Fruit fly (Drosophila melanogaster): ENCODE data around the gene cdm.

Gene cdm

dm6 chr3R:18171983-18172967 is 11.0 kb downstream of the cdm start (continued):
- TF ChIP-seq Dad (GFP tag; optimal IDR thresholded peaks at IDR 0.05) (peak; percentile 69), CG1233 (GFP tag; optimal IDR thresholded peaks at IDR 0.05) (peak; percentile 93), CG5180 (GFP tag; optimal IDR thresholded peaks at IDR 0.05) (peak; percentile 84), Fer3 (tag; optimal IDR thresholded peaks at IDR 0.05) (peak; percentile 90), az2 (GFP tag; optimal IDR thresholded peaks at IDR 0.05) (peak; percentile 95), so (GFP tag; IDR thresholded peaks at IDR 0.05) (peak; percentile 90), chn (GFP tag; optimal IDR thresholded peaks at IDR 0.05) (peak; percentile 94), CG7839 (tag; optimal IDR thresholded peaks at IDR 0.05) (peak; percentile 95), otp (GFP tag; IDR thresholded peaks at IDR 0.05) (peak; percentile 65; the same call in 2 of the 3 replicates), zfh2 (GFP tag; optimal IDR thresholded peaks at IDR 0.05) (peak; percentile 84), Sin3A (optimal IDR thresholded peaks at IDR 0.05) (no peak), CG7357 (GFP tag; IDR thresholded peaks at IDR 0.05) (peak; percentile 81), CG4404 (GFP tag; IDR thresholded peaks at IDR 0.05) (peak; percentile 84), bcd (GFP tag; optimal IDR thresholded peaks at IDR 0.05) (peak; percentile 93), unpg (GFP tag; optimal IDR thresholded peaks at IDR 0.05) (peak; percentile 93), CG14710 (tag; optimal IDR thresholded peaks at IDR 0.05) (peak; percentile 93), CG1603 (tag; optimal IDR thresholded peaks at IDR 0.05) (no peak), ci (GFP tag; IDR thresholded peaks at IDR 0.05) (peak; percentile 93), CG15269 (tag; optimal IDR thresholded peaks at IDR 0.05) (peak; percentile 94), zf30C (GFP tag; optimal IDR thresholded peaks at IDR 0.05) (peak; percentile 95), BtbVII (GFP tag; optimal IDR thresholded peaks at IDR 0.05) (peak; percentile 92), CG32532 (GFP tag; IDR thresholded peaks at IDR 0.05) (peak; percentile 90), nmo (GFP tag; optimal IDR thresholded peaks at IDR 0.05) (peak; percentile 95), salm (tag; optimal IDR thresholded peaks at IDR 0.05) (peak; percentile 91), sug (tag; optimal IDR thresholded peaks at IDR 0.05) (peak; percentile 89), usp (GFP tag; optimal IDR thresholded peaks at IDR 0.05) (no peak), CG1647 (GFP tag; optimal IDR thresholded peaks at IDR 0.05) (peak; percentile 81), toy (GFP tag; IDR thresholded peaks at IDR 0.05) (0 out of 2 replicates have a peak, but pooled peaks have one; percentile 32), CG11696 (GFP tag; IDR thresholded peaks at IDR 0.05) (peak; percentile 64; the same call in 1 of the 2 replicates), Max (GFP tag; optimal IDR thresholded peaks at IDR 0.05) (peak; percentile 93), CG9727 (GFP tag; optimal IDR thresholded peaks at IDR 0.05) (peak; percentile 96), tin (GFP tag; optimal IDR thresholded peaks at IDR 0.05) (peak; percentile 92), CG13296 (GFP tag; optimal IDR thresholded peaks at IDR 0.05) (peak; percentile 92), CG6683 (GFP tag; optimal IDR thresholded peaks at IDR 0.05) (peak; percentile 90), CG13775 (GFP tag; optimal IDR thresholded peaks at IDR 0.05) (peak; percentile 94), CG9437 (GFP tag; optimal IDR thresholded peaks at IDR 0.05) (peak; percentile 92), grau (tag; optimal IDR thresholded peaks at IDR 0.05) (peak; percentile 94), Adf1 (GFP tag; IDR thresholded peaks at IDR 0.05) (peak; percentile 67), ase (GFP tag; IDR thresholded peaks at IDR 0.05) (peak; percentile 82), ro (GFP tag; IDR thresholded peaks at IDR 0.05) (peak; percentile 81; the same call in 1 of the 2 replicates), pb (GFP tag; optimal IDR thresholded peaks at IDR 0.05) (peak; percentile 64), D (optimal IDR thresholded peaks at IDR 0.05) (no peak), D (GFP tag; optimal IDR thresholded peaks at IDR 0.05) (peak; percentile 94), HLH54F (GFP tag; optimal IDR thresholded peaks at IDR 0.05) (peak; percentile 92), corto (GFP tag; optimal IDR thresholded peaks at IDR 0.05) (peak; percentile 36), CG9797 (GFP tag; optimal IDR thresholded peaks at IDR 0.05) (peak; percentile 22), Hmx (GFP tag; optimal IDR thresholded peaks at IDR 0.05) (peak; percentile 78), CG3726 (GFP tag; IDR thresholded peaks at IDR 0.05) (peak; percentile 72), gsb-n (tag; optimal IDR thresholded peaks at IDR 0.05) (peak; percentile 91)
